Fruit fly (Drosophila melanogaster) whole organism, embryonic: ENCODE measurements around the gene scramb2.

ENCODE experiments used
- Bteb2 ChIP-seq: fragments of 200-800 bp; sonication (Bioruptor generic); optimal IDR thresholded peaks from 2 replicates; lab custom pipeline; 2016; ENCODE audit warnings: missing biosample characterization, missing genetic modification characterization
- CG10147 ChIP-seq: fragments of 200-800 bp; sonication (Bioruptor generic); optimal IDR thresholded peaks from 2 replicates; lab custom pipeline; 2019; ENCODE audit warnings: missing biosample characterization, mild to moderate bottlenecking, missing genetic modification characterization, moderate library complexity
- CG12155 ChIP-seq: fragments of 200-800 bp; sonication (Bioruptor generic); optimal IDR thresholded peaks from 3 replicates; lab custom pipeline; 2016; ENCODE audit warnings: missing biosample characterization, missing genetic modification characterization
- CG13424 ChIP-seq: fragments of 200-800 bp; sonication (Bioruptor generic); optimal IDR thresholded peaks from 2 replicates; lab custom pipeline; 2019; ENCODE audit warnings: missing biosample characterization, mild to moderate bottlenecking, missing genetic modification characterization, moderate library complexity
- CG14965 ChIP-seq: fragments of 200-800 bp; sonication (Bioruptor generic); optimal IDR thresholded peaks from 2 replicates; lab custom pipeline; 2016; ENCODE audit warnings: missing biosample characterization, missing genetic modification characterization, borderline replicate concordance
- CG15073 ChIP-seq: fragments of 200-800 bp; sonication (Bioruptor generic); optimal IDR thresholded peaks from 2 replicates; lab custom pipeline; 2016; ENCODE audit warnings: missing biosample characterization, missing genetic modification characterization
- CG15696 ChIP-seq: fragments of 200-800 bp; sonication (Bioruptor generic); optimal IDR thresholded peaks from 2 replicates; lab custom pipeline; 2019; ENCODE audit warnings: missing biosample characterization, mild to moderate bottlenecking, missing genetic modification characterization, moderate library complexity
- CG1603 ChIP-seq: fragments of 200-800 bp; sonication (Bioruptor generic); optimal IDR thresholded peaks from 2 replicates; lab custom pipeline; 2019; ENCODE audit warnings: missing biosample characterization, mild to moderate bottlenecking, missing genetic modification characterization, moderate library complexity
- CG17829 ChIP-seq: fragments of 200-800 bp; optimal IDR thresholded peaks from 2 replicates; lab custom pipeline; 2019; ENCODE audit warnings: missing biosample characterization, mild to moderate bottlenecking, missing genetic modification characterization, moderate library complexity
- CG1792 ChIP-seq: fragments of 200-800 bp; sonication (Bioruptor generic); optimal IDR thresholded peaks from 2 replicates; lab custom pipeline; 2016; ENCODE audit warnings: missing biosample characterization, missing genetic modification characterization
- CG2129 ChIP-seq: fragments of 200-800 bp; sonication (Bioruptor generic); IDR thresholded peaks from 2 replicates; pipeline ENCODE4 v1.3.6; 2022; ENCODE audit warnings: missing biosample characterization, missing genetic modification characterization; ENCODE audit not compliant: partially characterized antibody
- CG2712 ChIP-seq: fragments of 200-800 bp; optimal IDR thresholded peaks from 3 replicates; lab custom pipeline; 2019; ENCODE audit warnings: missing biosample characterization, mild to moderate bottlenecking, missing genetic modification characterization, moderate library complexity
- CG2889 ChIP-seq: fragments of 200-800 bp; sonication (Bioruptor generic); IDR thresholded peaks from 3 replicates; pipeline ENCODE4 v1.3.6; 2022; ENCODE audit warnings: missing biosample characterization, missing genetic modification characterization
- CG30403 ChIP-seq: fragments of 200-800 bp; sonication (Bioruptor generic); optimal IDR thresholded peaks from 3 replicates; lab custom pipeline; 2016; ENCODE audit warnings: missing biosample characterization, missing genetic modification characterization
- CG32532 ChIP-seq: fragments of 200-800 bp; sonication (Bioruptor generic); IDR thresholded peaks from 2 replicates; pipeline ENCODE4 v1.3.6; 2022; ENCODE audit warnings: missing biosample characterization, missing genetic modification characterization
- CG3726 ChIP-seq: fragments of 200-800 bp; sonication (Bioruptor generic); IDR thresholded peaks from 3 replicates; pipeline ENCODE4, ENCODE4 v1.3.6; 2022; ENCODE audit warnings: missing biosample characterization, missing genetic modification characterization
- CG4404 ChIP-seq: fragments of 200-800 bp; sonication (Bioruptor generic); IDR thresholded peaks from 2 replicates; pipeline ENCODE4 v1.3.6; 2022; ENCODE audit warnings: missing biosample characterization, missing genetic modification characterization
- CG4854 ChIP-seq: fragments of 200-800 bp; sonication (Bioruptor generic); optimal IDR thresholded peaks from 2 replicates; lab custom pipeline; 2016; ENCODE audit warnings: missing biosample characterization, missing genetic modification characterization, inconsistent platforms
- CG5245 ChIP-seq: fragments of 200-800 bp; sonication (Bioruptor generic); optimal IDR thresholded peaks from 3 replicates; lab custom pipeline; 2016; ENCODE audit warnings: missing biosample characterization, missing genetic modification characterization
- CG6272 ChIP-seq: fragments of 200-800 bp; sonication (Bioruptor generic); IDR thresholded peaks from 2 replicates; pipeline ENCODE4 v1.3.6; 2022; ENCODE audit warnings: missing biosample characterization, missing genetic modification characterization
- CG6765 ChIP-seq: fragments of 200-800 bp; sonication (Bioruptor generic); optimal IDR thresholded peaks from 3 replicates; lab custom pipeline; 2017; ENCODE audit warnings: missing biosample characterization, mild to moderate bottlenecking, missing genetic modification characterization
- CG6813 ChIP-seq: fragments of 200-800 bp; sonication (Bioruptor generic); optimal IDR thresholded peaks from 2 replicates; lab custom pipeline; 2017; ENCODE audit warnings: missing biosample characterization, missing genetic modification characterization, mild to moderate bottlenecking, moderate library complexity, missing genetic modification reagents
- CG7786 ChIP-seq: fragments of 200-800 bp; sonication (Bioruptor generic); optimal IDR thresholded peaks from 2 replicates; lab custom pipeline; 2016; ENCODE audit warnings: missing biosample characterization, missing genetic modification characterization
- CG9727 ChIP-seq: fragments of 200-800 bp; sonication (Bioruptor generic); optimal IDR thresholded peaks from 3 replicates; lab custom pipeline; 2017; ENCODE audit warnings: missing biosample characterization, mild to moderate bottlenecking, missing genetic modification characterization
- Dip3 ChIP-seq: fragments of 200-800 bp; sonication (Bioruptor generic); optimal IDR thresholded peaks from 3 replicates; lab custom pipeline; 2016; ENCODE audit warnings: missing biosample characterization, missing genetic modification characterization
- Hmx ChIP-seq: fragments of 200-800 bp; sonication (Bioruptor generic); optimal IDR thresholded peaks from 2 replicates; lab custom pipeline; 2016; ENCODE audit warnings: missing biosample characterization, missing genetic modification characterization
- Nf-YB ChIP-seq: fragments of 200-800 bp; sonication (Bioruptor generic); optimal IDR thresholded peaks from 3 replicates; lab custom pipeline; 2019; ENCODE audit warnings: missing biosample characterization, mild to moderate bottlenecking, missing genetic modification characterization, moderate library complexity
- PHDP ChIP-seq: fragments of 200-800 bp; sonication (Bioruptor generic); optimal IDR thresholded peaks from 3 replicates; lab custom pipeline; 2018; ENCODE audit warnings: missing biosample characterization, mild to moderate bottlenecking, missing genetic modification characterization, moderate library complexity
- aop ChIP-seq: fragments of 200-800 bp; sonication (Bioruptor generic); IDR thresholded peaks from 2 replicates; pipeline ENCODE4 v1.3.6; 2022; ENCODE audit warnings: missing biosample characterization, missing genetic modification characterization
- ase ChIP-seq: fragments of 200-800 bp; sonication (Bioruptor generic); IDR thresholded peaks from 3 replicates; pipeline ENCODE4 v1.3.6; 2022; ENCODE audit warnings: missing biosample characterization, missing genetic modification characterization
- bowl ChIP-seq: fragments of 200-800 bp; sonication (Bioruptor generic); IDR thresholded peaks from 2 replicates; pipeline ENCODE4 v1.3.6; 2022; ENCODE audit warnings: missing biosample characterization, missing genetic modification characterization
- cato ChIP-seq: fragments of 200-800 bp; sonication (Bioruptor generic); optimal IDR thresholded peaks from 2 replicates; lab custom pipeline; 2016; ENCODE audit warnings: missing biosample characterization, missing genetic modification characterization, borderline replicate concordance
- caup ChIP-seq: fragments of 200-800 bp; sonication (Bioruptor generic); optimal IDR thresholded peaks from 3 replicates; lab custom pipeline; 2017; ENCODE audit warnings: missing biosample characterization, mild to moderate bottlenecking, missing genetic modification characterization, moderate library complexity; ENCODE audit not compliant: severe bottlenecking
- cg ChIP-seq: fragments of 200-800 bp; sonication (Bioruptor generic); optimal IDR thresholded peaks from 3 replicates; lab custom pipeline; 2019; ENCODE audit warnings: missing biosample characterization, mild to moderate bottlenecking, missing genetic modification characterization, moderate library complexity
- danr ChIP-seq: fragments of 200-800 bp; sonication (Bioruptor generic); IDR thresholded peaks from 2 replicates; pipeline ENCODE4 v1.3.6; 2022; ENCODE audit warnings: missing biosample characterization, missing genetic modification characterization
- ems ChIP-seq: fragments of 200-800 bp; sonication (Bioruptor generic); optimal IDR thresholded peaks from 3 replicates; lab custom pipeline; 2016; ENCODE audit warnings: missing biosample characterization, missing genetic modification characterization
- en ChIP-seq: fragments of 200-800 bp; sonication (Bioruptor generic); optimal IDR thresholded peaks from 2 replicates; lab custom pipeline; 2016; ENCODE audit warnings: missing biosample characterization, missing genetic modification characterization
- grn ChIP-seq: fragments of 200-800 bp; sonication (Bioruptor generic); optimal IDR thresholded peaks from 3 replicates; lab custom pipeline; 2017; ENCODE audit warnings: missing biosample characterization, missing genetic modification characterization
- hth ChIP-seq: fragments of >200 bp; optimal IDR thresholded peaks from 2 replicates; lab custom pipeline; 2017; ENCODE audit warnings: inconsistent platforms
- inv ChIP-seq: fragments of 200-800 bp; sonication (Bioruptor generic); IDR thresholded peaks from 2 replicates; pipeline ENCODE4 v1.3.6; 2022; ENCODE audit warnings: missing biosample characterization, missing genetic modification characterization; ENCODE audit not compliant: partially characterized antibody
- ranshi ChIP-seq: fragments of 200-800 bp; sonication (Bioruptor generic); IDR thresholded peaks from 2 replicates; pipeline ENCODE4 v1.3.6; 2022; ENCODE audit warnings: missing biosample characterization, missing genetic modification characterization
- row ChIP-seq: fragments of 200-800 bp; sonication (Bioruptor generic); IDR thresholded peaks from 3 replicates; pipeline ENCODE4 v1.3.6; 2022; ENCODE audit warnings: missing biosample characterization, missing genetic modification characterization
- slp2 ChIP-seq: fragments of 200-800 bp; sonication (Bioruptor generic); optimal IDR thresholded peaks from 2 replicates; lab custom pipeline; 2016; ENCODE audit warnings: missing biosample characterization, missing genetic modification characterization
- sob ChIP-seq: fragments of 200-800 bp; sonication (Bioruptor generic); IDR thresholded peaks from 2 replicates; pipeline ENCODE4 v1.3.6; 2022; ENCODE audit warnings: missing biosample characterization, missing genetic modification characterization
- ttk ChIP-seq: fragments of 200-800 bp; sonication (Bioruptor generic); IDR thresholded peaks from 2 replicates; pipeline ENCODE4 v2.1.2; 2022; ENCODE audit warnings: missing biosample characterization, missing genetic modification characterization
- unpg ChIP-seq: fragments of 200-800 bp; sonication (Bioruptor generic); optimal IDR thresholded peaks from 3 replicates; lab custom pipeline; 2018; ENCODE audit warnings: missing biosample characterization, mild to moderate bottlenecking, missing genetic modification characterization, moderate library complexity
- usp ChIP-seq: fragments of >200 bp; optimal IDR thresholded peaks from 2 replicates; lab custom pipeline; 2017; ENCODE audit warnings: missing biosample characterization, missing genetic modification characterization
- vfl ChIP-seq: fragments of 200-800 bp; sonication (Bioruptor generic); optimal IDR thresholded peaks from 2 replicates; lab custom pipeline; 2016; ENCODE audit warnings: missing biosample characterization, missing genetic modification characterization
- wdn ChIP-seq: fragments of 200-800 bp; sonication (Bioruptor generic); IDR thresholded peaks from 2 replicates; pipeline ENCODE4 v1.3.6; 2022; ENCODE audit warnings: missing biosample characterization, missing genetic modification characterization
- zfh2 ChIP-seq: fragments of 200-800 bp; sonication (Bioruptor generic); optimal IDR thresholded peaks from 2 replicates; lab custom pipeline; 2016; ENCODE audit warnings: missing biosample characterization, missing genetic modification characterization

scramb2 gene

DNA sequence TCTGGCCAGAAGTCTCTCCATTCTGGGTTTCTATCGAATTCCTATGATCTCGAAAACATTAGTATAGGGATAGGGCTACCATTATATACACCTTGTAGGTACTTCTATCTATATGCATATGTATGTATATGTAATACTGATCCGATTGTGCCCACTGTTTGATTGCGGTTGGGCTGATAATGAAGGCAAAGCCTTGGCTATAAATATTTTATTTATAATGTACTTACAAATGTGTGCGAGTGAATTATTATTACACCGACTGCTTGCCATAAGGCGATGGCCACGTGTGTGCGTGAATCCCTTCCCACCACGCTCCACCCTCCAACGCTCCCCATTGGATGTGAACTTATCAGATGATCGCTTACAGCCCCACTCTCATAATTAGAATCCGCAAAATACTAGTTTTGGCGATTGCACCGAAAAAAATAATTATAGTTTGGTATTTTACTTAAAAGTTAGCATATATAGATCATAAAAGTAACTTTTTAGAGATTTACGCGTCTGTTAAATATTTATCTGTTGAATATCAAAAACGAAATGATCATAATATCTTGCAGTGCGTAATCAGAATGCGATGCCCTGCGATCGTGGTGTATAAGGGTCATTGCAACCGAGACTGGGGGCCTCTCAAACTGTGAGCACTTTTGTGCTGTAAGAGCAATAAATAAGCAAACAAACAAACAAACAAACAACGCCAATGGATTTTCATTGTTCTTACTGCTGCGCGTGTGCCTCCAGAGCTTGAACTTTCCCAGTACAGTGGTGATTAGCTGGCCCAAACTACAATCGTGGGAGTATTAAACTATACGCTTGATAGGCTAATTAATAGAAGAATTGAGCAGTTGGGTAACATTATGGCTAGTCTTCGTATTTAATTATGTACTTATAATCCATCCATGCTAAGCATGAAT, 33.7 kb upstream of the scramb2 start (continued):
- TF ChIP-seq CG4854 (GFP tag; lab: Kevin White, UChicago) (no peak), CG10147 (no peak), grn (peak; percentile 91), sob (GFP tag; lab: Robert Waterston, UW) (no peak), CG6272 (peak; percentile 36; the same call in 1 of the 2 replicates), CG30403 (no peak), CG4404 (GFP tag; lab: Robert Waterston, UW) (no peak), CG15696 (tag; lab: Kevin White, UChicago) (no peak), inv (GFP tag; lab: Robert Waterston, UW) (no peak), aop (GFP tag; lab: Robert Waterston, UW) (no peak), wdn (GFP tag; lab: Robert Waterston, UW) (no peak), CG3726 (GFP tag; lab: Robert Waterston, UW) (no peak), CG13424 (no peak), PHDP (tag; lab: Kevin White, UChicago) (no peak), vfl (GFP tag; lab: Kevin White, UChicago) (no peak), CG14965 (GFP tag; lab: Kevin White, UChicago) (no peak), unpg (peak; percentile 29), CG5245 (GFP tag; lab: Kevin White, UChicago) (no peak), cato (GFP tag; lab: Kevin White, UChicago) (no peak), slp2 (GFP tag; lab: Kevin White, UChicago) (no peak), CG7786 (no peak), Bteb2 (GFP tag; lab: Kevin White, UChicago) (no peak), Dip3 (GFP tag; lab: Kevin White, UChicago) (no peak), CG2889 (GFP tag; lab: Robert Waterston, UW) (no peak), zfh2 (GFP tag; lab: Kevin White, UChicago) (no peak), CG32532 (GFP tag; lab: Robert Waterston, UW) (peak; percentile 56; the same call in 1 of the 2 replicates), danr (GFP tag; lab: Robert Waterston, UW) (no peak), cg (peak; percentile 49), CG17829 (tag; lab: Kevin White, UChicago) (no peak), CG1603 (tag; lab: Kevin White, UChicago) (peak; percentile 30), CG9727 (GFP tag; lab: Kevin White, UChicago) (no peak), ranshi (GFP tag; lab: Robert Waterston, UW) (peak; percentile 56), usp (GFP tag; lab: Kevin White, UChicago) (no peak), CG12155 (GFP tag; lab: Kevin White, UChicago) (no peak), ase (GFP tag; lab: Robert Waterston, UW) (peak; percentile 43; the same call in 1 of the 3 replicates), ems (no peak), CG15073 (GFP tag; lab: Kevin White, UChicago) (no peak), CG2129 (GFP tag; lab: Robert Waterston, UW) (no peak), Hmx (no peak), Nf-YB (GFP tag; lab: Kevin White, UChicago) (no peak), ttk (0 out of 2 replicates have a peak, but pooled peaks have one; percentile 6), en (GFP tag; lab: Kevin White, UChicago) (peak; percentile 13), CG6813 (GFP tag; lab: Kevin White, UChicago) (no peak), CG1792 (GFP tag; lab: Kevin White, UChicago) (peak; percentile 37), caup (GFP tag; lab: Kevin White, UChicago) (peak; percentile 3), row (GFP tag; lab: Robert Waterston, UW) (no peak), hth (lab: Kevin White, UChicago) (no peak), CG6765 (GFP tag; lab: Kevin White, UChicago) (no peak), CG2712 (peak; percentile 18), bowl (GFP tag; lab: Robert Waterston, UW) (no peak)
